Fruit fly (Drosophila melanogaster) whole organism, embryonic: ENCODE measurements around the gene CG32102.

Source experiments
- Antp ChIP-seq: fragments of 200-800 bp; sonication (Bioruptor generic); optimal IDR thresholded peaks from 3 replicates; lab custom pipeline; 2016; ENCODE audit warnings: missing biosample characterization, missing genetic modification characterization
- Atf-2 ChIP-seq: fragments of 200-800 bp; sonication (Bioruptor generic); optimal IDR thresholded peaks from 2 replicates; lab custom pipeline; 2016; ENCODE audit warnings: missing biosample characterization, missing genetic modification characterization
- B-H2 ChIP-seq: fragments of 200-800 bp; sonication (Bioruptor generic); optimal IDR thresholded peaks from 2 replicates; lab custom pipeline; 2018; ENCODE audit warnings: missing biosample characterization, mild to moderate bottlenecking, missing genetic modification characterization
- CG1024 ChIP-seq: fragments of 200-800 bp; sonication (Bioruptor generic); IDR thresholded peaks from 2 replicates; pipeline ENCODE4 v1.3.6; 2022; ENCODE audit warnings: missing biosample characterization, missing genetic modification characterization
- CG10431 ChIP-seq: fragments of 200-800 bp; sonication (Bioruptor generic); optimal IDR thresholded peaks from 3 replicates; lab custom pipeline; 2018; ENCODE audit warnings: missing biosample characterization, mild to moderate bottlenecking, missing genetic modification characterization
- CG10462 ChIP-seq: fragments of 200-800 bp; sonication (Bioruptor generic); optimal IDR thresholded peaks from 2 replicates; lab custom pipeline; 2016; ENCODE audit warnings: missing biosample characterization, missing genetic modification characterization
- CG11504 ChIP-seq: fragments of 200-800 bp; sonication (Bioruptor generic); optimal IDR thresholded peaks from 3 replicates; lab custom pipeline; 2019; ENCODE audit warnings: missing biosample characterization, mild to moderate bottlenecking, missing genetic modification characterization, moderate library complexity
- CG13624 ChIP-seq: fragments of 200-800 bp; sonication (Bioruptor generic); optimal IDR thresholded peaks from 2 replicates; lab custom pipeline; 2016; ENCODE audit warnings: missing biosample characterization, missing genetic modification characterization
- CG14050 ChIP-seq: fragments of 200-800 bp; sonication (Bioruptor generic); IDR thresholded peaks from 3 replicates; pipeline ENCODE4 v1.3.6; 2022; ENCODE audit warnings: missing biosample characterization, missing genetic modification characterization
- CG17328 ChIP-seq: fragments of 200-800 bp; sonication (Bioruptor generic); IDR thresholded peaks from 2 replicates; pipeline ENCODE4 v1.3.6; 2022; ENCODE audit warnings: missing biosample characterization, missing genetic modification characterization
- CG17361 ChIP-seq: fragments of 200-800 bp; sonication (Bioruptor generic); IDR thresholded peaks from 3 replicates; pipeline ENCODE4 v1.3.6; 2022; ENCODE audit warnings: missing biosample characterization, missing genetic modification characterization
- CG31388 ChIP-seq: fragments of 200-800 bp; sonication (Bioruptor generic); optimal IDR thresholded peaks from 2 replicates; lab custom pipeline; 2016; ENCODE audit warnings: missing biosample characterization, missing genetic modification characterization
- CG3163 ChIP-seq: fragments of 200-800 bp; sonication (Bioruptor generic); optimal IDR thresholded peaks from 3 replicates; lab custom pipeline; 2016; ENCODE audit warnings: missing biosample characterization, missing genetic modification characterization
- CG3838 ChIP-seq: fragments of 200-800 bp; sonication (Bioruptor generic); optimal IDR thresholded peaks from 3 replicates; lab custom pipeline; 2016; ENCODE audit warnings: missing biosample characterization, missing genetic modification characterization
- CG4730 ChIP-seq: fragments of 200-800 bp; sonication (Bioruptor generic); IDR thresholded peaks from 2 replicates; pipeline ENCODE4 v1.3.6; 2022; ENCODE audit warnings: missing biosample characterization, missing genetic modification characterization
- CG4820 ChIP-seq: fragments of 200-800 bp; sonication (Bioruptor generic); optimal IDR thresholded peaks from 3 replicates; lab custom pipeline; 2016; ENCODE audit warnings: missing biosample characterization, missing genetic modification characterization
- CG6272 ChIP-seq: fragments of 200-800 bp; sonication (Bioruptor generic); IDR thresholded peaks from 2 replicates; pipeline ENCODE4 v1.3.6; 2022; ENCODE audit warnings: missing biosample characterization, missing genetic modification characterization
- CG6813 ChIP-seq: fragments of 200-800 bp; sonication (Bioruptor generic); optimal IDR thresholded peaks from 2 replicates; lab custom pipeline; 2017; ENCODE audit warnings: missing biosample characterization, missing genetic modification characterization, mild to moderate bottlenecking, moderate library complexity, missing genetic modification reagents
- CG7271 ChIP-seq: fragments of 200-800 bp; sonication (Bioruptor generic); optimal IDR thresholded peaks from 2 replicates; lab custom pipeline; 2018; ENCODE audit warnings: missing biosample characterization, mild to moderate bottlenecking, missing genetic modification characterization, moderate library complexity
- CG7928 ChIP-seq: fragments of 200-800 bp; sonication (Bioruptor generic); optimal IDR thresholded peaks from 2 replicates; lab custom pipeline; 2017; ENCODE audit warnings: missing biosample characterization, mild to moderate bottlenecking, missing genetic modification characterization
- CTCF ChIP-seq: fragments of 200-800 bp; sonication (Bioruptor generic); optimal IDR thresholded peaks from 2 replicates; lab custom pipeline; 2017; ENCODE audit warnings: missing biosample characterization, mild to moderate bottlenecking, missing genetic modification characterization, moderate library complexity
- D ChIP-seq, 2 experiments: fragments of 200-800 bp in 1 of 2; fragments of >200 bp in 1 of 2; sonication (Bioruptor generic) in 1 of 2; optimal IDR thresholded peaks; 2 replicates in 1 of 2; 3 replicates in 1 of 2; lab custom pipeline; 2017; ENCODE audit warnings: mild to moderate bottlenecking in 1 of 2, missing biosample characterization in 1 of 2, missing genetic modification characterization in 1 of 2, missing genetic modification reagents in 1 of 2
- E2f1 ChIP-seq: fragments of 200-800 bp; sonication (Bioruptor generic); IDR thresholded peaks from 2 replicates; pipeline ENCODE4 v1.3.6; 2022; ENCODE audit warnings: missing biosample characterization, missing genetic modification characterization
- Elba2 ChIP-seq: fragments of 200-800 bp; sonication (Bioruptor generic); optimal IDR thresholded peaks from 3 replicates; lab custom pipeline; 2016; ENCODE audit warnings: missing biosample characterization, missing genetic modification characterization
- Ets65A ChIP-seq: fragments of 200-800 bp; sonication (Bioruptor generic); peaks from one replicate; lab custom pipeline; 2016; ENCODE audit warnings: missing biosample characterization, missing genetic modification characterization
- Gsc ChIP-seq: fragments of 200-800 bp; sonication (Bioruptor generic); IDR thresholded peaks from 2 replicates; pipeline ENCODE4 v1.3.6; 2022; ENCODE audit warnings: missing biosample characterization, missing genetic modification characterization
- HLH3B ChIP-seq: fragments of 200-800 bp; sonication (Bioruptor generic); IDR thresholded peaks from 2 replicates; pipeline ENCODE4 v1.3.6; 2022; ENCODE audit warnings: missing biosample characterization, missing genetic modification characterization
- Hey ChIP-seq: fragments of 200-800 bp; sonication (Bioruptor generic); optimal IDR thresholded peaks from 3 replicates; lab custom pipeline; 2018; ENCODE audit warnings: missing biosample characterization, mild to moderate bottlenecking, missing genetic modification characterization
- Hsf ChIP-seq: fragments of 200-800 bp; sonication (Bioruptor generic); optimal IDR thresholded peaks from 3 replicates; lab custom pipeline; 2016; ENCODE audit warnings: missing biosample characterization, missing genetic modification characterization
- Lpt ChIP-seq: fragments of >200 bp; optimal IDR thresholded peaks from 2 replicates; lab custom pipeline; 2018; ENCODE audit warnings: missing biosample characterization, missing genetic modification characterization
- Rfx ChIP-seq: fragments of 200-800 bp; sonication (Bioruptor generic); IDR thresholded peaks from 2 replicates; pipeline ENCODE4 v1.3.6; 2022; ENCODE audit warnings: missing biosample characterization, missing genetic modification characterization
- Side ChIP-seq: fragments of 200-800 bp; sonication (Bioruptor generic); optimal IDR thresholded peaks from 2 replicates; lab custom pipeline; 2016; ENCODE audit warnings: missing biosample characterization, missing genetic modification characterization
- amos ChIP-seq: fragments of 200-800 bp; sonication (Bioruptor generic); IDR thresholded peaks from 2 replicates; pipeline ENCODE4 v1.3.6; 2022; ENCODE audit warnings: missing biosample characterization, missing genetic modification characterization; ENCODE audit not compliant: partially characterized antibody
- aop ChIP-seq: fragments of 200-800 bp; sonication (Bioruptor generic); IDR thresholded peaks from 2 replicates; pipeline ENCODE4 v1.3.6; 2022; ENCODE audit warnings: missing biosample characterization, missing genetic modification characterization
- ap ChIP-seq: fragments of 200-800 bp; sonication (Bioruptor generic); IDR thresholded peaks from 2 replicates; pipeline ENCODE4 v1.3.6; 2022; ENCODE audit warnings: missing biosample characterization, missing genetic modification characterization
- eyg ChIP-seq: fragments of 200-800 bp; sonication (Bioruptor generic); optimal IDR thresholded peaks from 3 replicates; lab custom pipeline; 2016; ENCODE audit warnings: missing biosample characterization, missing genetic modification characterization
- gem ChIP-seq: fragments of 200-800 bp; sonication (Bioruptor generic); optimal IDR thresholded peaks from 2 replicates; lab custom pipeline; 2019; ENCODE audit warnings: missing biosample characterization, mild to moderate bottlenecking, missing genetic modification characterization, moderate library complexity
- gsb ChIP-seq: fragments of 200-800 bp; sonication (Bioruptor generic); IDR thresholded peaks from 2 replicates; pipeline ENCODE4 v1.3.6; 2022; ENCODE audit warnings: missing biosample characterization, missing genetic modification characterization
- hkb ChIP-seq, 2 experiments: fragments of 200-800 bp in 1 of 2; fragments of >200 bp in 1 of 2; sonication (Bioruptor generic) in 1 of 2; IDR thresholded peaks in 1 of 2; optimal IDR thresholded peaks in 1 of 2; 2 replicates each; pipeline versions ENCODE4 v1.3.6 to Lab custom; 2017 to 2022; ENCODE audit warnings: missing biosample characterization in 1 of 2, missing genetic modification characterization in 1 of 2
- inv ChIP-seq: fragments of 200-800 bp; sonication (Bioruptor generic); IDR thresholded peaks from 2 replicates; pipeline ENCODE4 v1.3.6; 2022; ENCODE audit warnings: missing biosample characterization, missing genetic modification characterization; ENCODE audit not compliant: partially characterized antibody
- lov ChIP-seq, 2 experiments: fragments of 200-800 bp in 1 of 2; fragments of >200 bp in 1 of 2; sonication (Bioruptor generic) in 1 of 2; IDR thresholded peaks in 1 of 2; optimal IDR thresholded peaks in 1 of 2; 2 replicates in 1 of 2; 3 replicates in 1 of 2; pipeline versions ENCODE4 v1.3.6 to Lab custom; 2017 to 2022; ENCODE audit warnings: missing biosample characterization in 1 of 2, missing genetic modification characterization in 1 of 2
- nau ChIP-seq: fragments of 200-800 bp; sonication (Bioruptor generic); optimal IDR thresholded peaks from 3 replicates; lab custom pipeline; 2017; ENCODE audit warnings: missing biosample characterization, mild to moderate bottlenecking, missing genetic modification characterization, missing genetic modification reagents
- otp ChIP-seq: fragments of 200-800 bp; sonication (Bioruptor generic); IDR thresholded peaks from 3 replicates; pipeline ENCODE4, ENCODE4 v1.3.6; 2022; ENCODE audit warnings: missing biosample characterization, missing genetic modification characterization
- ranshi ChIP-seq: fragments of 200-800 bp; sonication (Bioruptor generic); IDR thresholded peaks from 2 replicates; pipeline ENCODE4 v1.3.6; 2022; ENCODE audit warnings: missing biosample characterization, missing genetic modification characterization
- sisA ChIP-seq: fragments of 200-800 bp; sonication (Bioruptor generic); IDR thresholded peaks from 2 replicates; pipeline ENCODE4 v1.3.6; 2022; ENCODE audit warnings: missing biosample characterization, missing genetic modification characterization
- sr ChIP-seq: fragments of 200-800 bp; sonication (Bioruptor generic); IDR thresholded peaks from 3 replicates; pipeline ENCODE4 v1.3.6; 2022; ENCODE audit warnings: missing biosample characterization, missing genetic modification characterization
- tio ChIP-seq: fragments of 200-800 bp; sonication (Bioruptor generic); optimal IDR thresholded peaks from 2 replicates; lab custom pipeline; 2017; ENCODE audit warnings: missing biosample characterization, missing genetic modification characterization, inconsistent platforms
- tll ChIP-seq, 2 experiments: fragments of 200-800 bp in 1 of 2; fragments of >200 bp in 1 of 2; sonication (Bioruptor generic) in 1 of 2; optimal IDR thresholded peaks; 2 replicates each; lab custom pipeline; 2017 to 2019; ENCODE audit warnings: missing biosample characterization in 2 of 2, missing genetic modification characterization in 2 of 2, mild to moderate bottlenecking in 1 of 2, moderate library complexity in 1 of 2
- zen2 ChIP-seq: fragments of 200-800 bp; sonication (Bioruptor generic); IDR thresholded peaks from 3 replicates; pipeline ENCODE4 v1.3.6; 2022; ENCODE audit warnings: missing biosample characterization, missing genetic modification characterization; ENCODE audit not compliant: partially characterized antibody
- zf30C ChIP-seq: fragments of 200-800 bp; sonication (Bioruptor generic); optimal IDR thresholded peaks from 3 replicates; lab custom pipeline; 2018; ENCODE audit warnings: missing biosample characterization, mild to moderate bottlenecking, missing genetic modification characterization

Gene CG32102

dm6 chr3L:12484948-12485347 is 15.4 kb upstream of the CG32102 start, which contains the start of gene CG10663 (continued):
- no peak for TF ChIP-seq Hsf (GFP tag; lab: Kevin White, UChicago)
- no peak for TF ChIP-seq inv (GFP tag; lab: Robert Waterston, UW)
- TF ChIP-seq CG10462 (GFP tag; lab: Kevin White, UChicago) = no peak
- no peak for TF ChIP-seq Lpt (GFP tag; lab: Kevin White, UChicago)
- TF ChIP-seq CG6272 (GFP tag; lab: Robert Waterston, UW) = no peak
- TF ChIP-seq tio (GFP tag; lab: Kevin White, UChicago) = no peak
- TF ChIP-seq eyg (GFP tag; lab: Kevin White, UChicago) = peak; percentile 8
- peak; percentile 5 for TF ChIP-seq nau (GFP tag; lab: Kevin White, UChicago)
- TF ChIP-seq CG17328 (GFP tag; lab: Robert Waterston, UW) = no peak
- TF ChIP-seq ranshi = no peak
- TF ChIP-seq CG3163 (GFP tag; lab: Kevin White, UChicago) = no peak
- TF ChIP-seq CG14050 (GFP tag; lab: Robert Waterston, UW) = no peak
- TF ChIP-seq CG7271 (tag; lab: Kevin White, UChicago) = no peak
- TF ChIP-seq ap = no peak
- TF ChIP-seq sr (GFP tag; lab: Robert Waterston, UW) = peak; percentile 90; the same call in 2 of the 3 replicates
- no peak; the same call in 1 of the 2 replicates for TF ChIP-seq amos
- no peak for TF ChIP-seq Elba2 (GFP tag; lab: Kevin White, UChicago)
- TF ChIP-seq zen2 (GFP tag; lab: Robert Waterston, UW) = 0 out of 3 replicates have a peak, but pooled peaks have one; percentile 23
- no peak for TF ChIP-seq gsb (GFP tag; lab: Robert Waterston, UW)
- no peak for TF ChIP-seq CG17361 (GFP tag; lab: Robert Waterston, UW)
- TF ChIP-seq CG13624 (GFP tag; lab: Kevin White, UChicago) = peak; percentile 10
- TF ChIP-seq B-H2 (GFP tag; lab: Kevin White, UChicago) = no peak
- TF ChIP-seq gem (tag; lab: Kevin White, UChicago) = peak; percentile 5
- TF ChIP-seq aop = no peak
- TF ChIP-seq Antp (GFP tag; lab: Kevin White, UChicago) = peak; percentile 22
- TF ChIP-seq CG4820 = no peak
- peak; percentile 45; the same call in 1 of the 2 replicates for TF ChIP-seq Rfx
- no peak for TF ChIP-seq lov (optimal IDR thresholded peaks at IDR 0.05; lab: Kevin White, UChicago)
- TF ChIP-seq lov (GFP tag; IDR thresholded peaks at IDR 0.05; lab: Robert Waterston, UW) = no peak
- TF ChIP-seq CG6813 (GFP tag; lab: Kevin White, UChicago) = no peak
- no peak for TF ChIP-seq hkb (optimal IDR thresholded peaks at IDR 0.05; lab: Kevin White, UChicago)
- 0 out of 2 replicates have a peak, but pooled peaks have one; percentile 15 for TF ChIP-seq hkb (GFP tag; IDR thresholded peaks at IDR 0.05; lab: Robert Waterston, UW)
- no peak for TF ChIP-seq CG3838 (GFP tag; lab: Kevin White, UChicago)
- TF ChIP-seq tll (GFP tag; optimal IDR thresholded peaks at IDR 0.05; lab: Kevin White, UChicago) = peak in 1 of 2 experiments; percentile 79
- no peak for TF ChIP-seq D (optimal IDR thresholded peaks at IDR 0.05; lab: Kevin White, UChicago)
- no peak for TF ChIP-seq D (GFP tag; optimal IDR thresholded peaks at IDR 0.05; lab: Kevin White, UChicago)
- no peak for TF ChIP-seq CG31388
- TF ChIP-seq sisA = 0 out of 2 replicates have a peak, but pooled peaks have one; percentile 5
- no peak for TF ChIP-seq CG4730 (GFP tag; lab: Robert Waterston, UW)
- TF ChIP-seq CG10431 = no peak
- TF ChIP-seq Gsc = no peak
- no peak; the same call in 2 of the 3 replicates for TF ChIP-seq otp (GFP tag; lab: Robert Waterston, UW)
- TF ChIP-seq zf30C (GFP tag; lab: Kevin White, UChicago) = no peak
- 0 out of 2 replicates have a peak, but pooled peaks have one; percentile 12 for TF ChIP-seq E2f1 (GFP tag; lab: Robert Waterston, UW)
- TF ChIP-seq CTCF (GFP tag; lab: Kevin White, UChicago) = no peak
- peak; percentile 45 for TF ChIP-seq HLH3B (GFP tag; lab: Robert Waterston, UW)
- 0 out of 2 replicates have a peak, but pooled peaks have one; percentile 16 for TF ChIP-seq CG1024 (GFP tag; lab: Robert Waterston, UW)
- peak; percentile 85 for TF ChIP-seq CG11504 (tag; lab: Kevin White, UChicago)
- no peak for TF ChIP-seq Atf-2 (GFP tag; lab: Kevin White, UChicago)
- no peak for TF ChIP-seq Ets65A (GFP tag; lab: Kevin White, UChicago)
- TF ChIP-seq Hey = no peak
- no peak for TF ChIP-seq CG7928 (GFP tag; lab: Kevin White, UChicago)
- no peak for TF ChIP-seq Side (GFP tag; lab: Kevin White, UChicago)
